Worm (Caenorhabditis elegans) whole organism, midembryonic: ENCODE results near the gene Y17D7C.2.

Experiments
- T22C8.4 ChIP-seq: fragments of 200-800 bp; sonication (Bioruptor generic); IDR thresholded peaks from 2 replicates; pipeline ENCODE4 v1.3.6; 2022; ENCODE audit warnings: missing genetic modification characterization, missing compliant biosample characterization
- cog-1 ChIP-seq: sonication (generic microtip); optimal IDR thresholded peaks from 2 replicates; lab custom pipeline; 2016; ENCODE audit warnings: missing genetic modification characterization, missing compliant biosample characterization
- flt-1 ChIP-seq: fragments of 200-800 bp; sonication (Bioruptor generic); IDR thresholded peaks from 2 replicates; pipeline ENCODE4 v1.3.6; 2022; ENCODE audit warnings: missing genetic modification characterization, missing compliant biosample characterization
- klf-2 ChIP-seq: fragments of 200-800 bp; sonication (Bioruptor generic); conservative IDR thresholded peaks from 2 replicates; pipeline ENCODE4 v1.3.6; 2022; ENCODE audit warnings: missing genetic modification reagents, missing genetic modification characterization, missing compliant biosample characterization
- med-1 ChIP-seq: sonication (generic microtip); optimal IDR thresholded peaks from 2 replicates; lab custom pipeline; 2017; ENCODE audit warnings: missing genetic modification characterization, mild to moderate bottlenecking, missing compliant biosample characterization, antibody characterized with exemption, missing genetic modification reagents; ENCODE audit not compliant: insufficient read depth
- ref-1 ChIP-seq: fragments of 200-800 bp; sonication (Bioruptor generic); conservative IDR thresholded peaks from 2 replicates; pipeline ENCODE4 v1.3.6; 2022; ENCODE audit warnings: missing genetic modification reagents, missing genetic modification characterization, missing compliant biosample characterization
- tab-1 ChIP-seq: fragments of 200-800 bp; sonication (Bioruptor generic); IDR thresholded peaks from 2 replicates; pipeline ENCODE4 v1.3.6; 2022; ENCODE audit warnings: missing genetic modification characterization, missing compliant biosample characterization
- ztf-23 ChIP-seq: fragments of 200-800 bp; sonication (Bioruptor generic); IDR thresholded peaks from 2 replicates; pipeline ENCODE4 v1.3.6; 2022; ENCODE audit warnings: missing genetic modification reagents, missing genetic modification characterization, missing compliant biosample characterization
- ztf-29 ChIP-seq: fragments of 200-800 bp; sonication (Bioruptor generic); IDR thresholded peaks from 2 replicates; pipeline ENCODE4 v1.3.6; 2022; ENCODE audit warnings: missing genetic modification reagents, missing genetic modification characterization, missing compliant biosample characterization

Y17D7C.2 gene

DNA sequence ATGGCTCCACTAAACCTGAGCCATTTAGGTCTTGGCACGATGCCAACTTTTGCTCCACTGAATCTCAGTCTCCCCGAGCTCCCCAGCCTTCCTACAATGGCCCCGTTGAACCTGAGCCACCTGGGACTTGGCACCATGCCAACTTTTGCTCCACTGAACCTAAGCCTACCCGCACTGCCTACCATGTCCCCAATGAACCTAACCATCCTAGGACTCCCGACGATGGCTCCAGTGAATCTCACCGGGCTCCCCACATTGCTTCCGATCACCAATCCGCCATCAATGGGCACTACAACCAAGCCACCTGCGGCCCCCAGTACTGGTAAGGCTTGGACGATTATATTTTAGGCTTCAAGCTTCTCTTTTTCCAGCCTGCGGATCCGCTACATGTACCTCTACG is 48.0 kb downstream of the Y17D7C.2 start:
- TF ChIP-seq ztf-23 (GFP tag; lab: Robert Waterston, UW) (no peak), klf-2 (GFP tag; lab: Robert Waterston, UW) (no peak), ref-1 (no peak), T22C8.4 (GFP tag; lab: Robert Waterston, UW) (no peak), cog-1 (no peak), tab-1 (GFP tag; lab: Robert Waterston, UW) (no peak), ztf-29 (no peak), flt-1 (GFP tag; lab: Robert Waterston, UW) (no peak), med-1 (GFP tag; lab: Kevin White, UChicago) (no peak)

ce11 chrV:18670017-18670416 is 49.8 kb downstream of the Y17D7C.2 start, which contains the start of gene Y69H2.10:
Gene Y69H2.10, plus strand, starts transcription at chrV:18670317.
- TF ChIP-seq ztf-23 (GFP tag; lab: Robert Waterston, UW) (no peak), med-1 (GFP tag; lab: Kevin White, UChicago) (no peak), T22C8.4 (GFP tag; lab: Robert Waterston, UW) (no peak), tab-1 (GFP tag; lab: Robert Waterston, UW) (no peak), ref-1 (no peak), cog-1 (no peak), ztf-29 (no peak), flt-1 (GFP tag; lab: Robert Waterston, UW) (no peak), klf-2 (GFP tag; lab: Robert Waterston, UW) (no peak)

ce11 chrV:18667179-18667578 is 52.6 kb downstream of the Y17D7C.2 start:
- TF ChIP-seq med-1 (GFP tag; lab: Kevin White, UChicago): no peak
- TF ChIP-seq ztf-29: no peak
- no peak for TF ChIP-seq ztf-23 (GFP tag; lab: Robert Waterston, UW)
- TF ChIP-seq tab-1 (GFP tag; lab: Robert Waterston, UW): no peak
- no peak for TF ChIP-seq ref-1
- TF ChIP-seq cog-1: no peak
- TF ChIP-seq T22C8.4 (GFP tag; lab: Robert Waterston, UW): no peak
- no peak for TF ChIP-seq klf-2 (GFP tag; lab: Robert Waterston, UW)
- TF ChIP-seq flt-1 (GFP tag; lab: Robert Waterston, UW): no peak
